Worm (Caenorhabditis elegans) whole organism, L4 larva: ENCODE measurements around the gene K10D2.8.

Experiments used
- F26F4.8 ChIP-seq: fragments of 200-800 bp; sonication (Bioruptor generic); conservative IDR thresholded peaks from 2 replicates; pipeline ENCODE4 v1.3.6; 2022; ENCODE audit warnings: missing genetic modification characterization, missing compliant biosample characterization
- F37D6.2 ChIP-seq: sonication (generic microtip); optimal IDR thresholded peaks from 2 replicates; lab custom pipeline; 2016; ENCODE audit warnings: mild to moderate bottlenecking, missing genetic modification characterization, missing compliant biosample characterization
- R02D3.7 ChIP-seq: fragments of 150-350 bp; sonication (generic microtip); optimal IDR thresholded peaks from 3 replicates; lab custom pipeline; 2014; ENCODE audit warnings: missing biosample characterization, missing genetic modification characterization
- T26A8.4 ChIP-seq: fragments of 200-800 bp; sonication (Bioruptor generic); IDR thresholded peaks from 2 replicates; pipeline ENCODE4 v1.3.6; 2022; ENCODE audit warnings: missing genetic modification characterization, missing compliant biosample characterization
- Y105C5A.15 ChIP-seq: fragments of 200-800 bp; sonication (Bioruptor generic); IDR thresholded peaks from 2 replicates; pipeline ENCODE4 v1.3.6; 2022; ENCODE audit warnings: missing genetic modification characterization, missing compliant biosample characterization
- Y5F2A.4 ChIP-seq: fragments of 200-800 bp; sonication (Bioruptor generic); optimal IDR thresholded peaks from 2 replicates; lab custom pipeline; 2018; ENCODE audit warnings: mild to moderate bottlenecking, missing genetic modification characterization, missing compliant biosample characterization
- Y75B8A.6 ChIP-seq: fragments of 200-800 bp; sonication (Bioruptor generic); IDR thresholded peaks from 2 replicates; pipeline ENCODE4 v1.3.6; 2022; ENCODE audit warnings: missing genetic modification reagents, missing genetic modification characterization, missing compliant biosample characterization
- aha-1 ChIP-seq: fragments of 150-350 bp; peaks from one replicate; lab custom pipeline; 2014; ENCODE audit warnings: missing biosample characterization, missing genetic modification characterization
- ama-1 ChIP-seq: fragments of 150-350 bp; optimal IDR thresholded peaks from 2 replicates; lab custom pipeline; 2014; ENCODE audit warnings: inconsistent platforms, mixed read lengths
- attf-4 ChIP-seq: sonication (generic microtip); optimal IDR thresholded peaks from 3 replicates; lab custom pipeline; 2017; ENCODE audit warnings: missing biosample characterization, missing genetic modification characterization
- ceh-20 ChIP-seq: fragments of 200-800 bp; sonication (Bioruptor generic); IDR thresholded peaks from 2 replicates; pipeline ENCODE4 v1.3.6; 2022; ENCODE audit warnings: missing genetic modification reagents, missing genetic modification characterization, missing compliant biosample characterization
- ceh-32 ChIP-seq: sonication (generic microtip); optimal IDR thresholded peaks from 2 replicates; lab custom pipeline; 2016; ENCODE audit warnings: mild to moderate bottlenecking, missing genetic modification characterization, missing compliant biosample characterization; ENCODE audit not compliant: poor library complexity
- ceh-44 ChIP-seq: fragments of 200-800 bp; sonication (Bioruptor generic); IDR thresholded peaks from 2 replicates; pipeline ENCODE4 v1.3.6; 2022; ENCODE audit warnings: missing genetic modification reagents, missing genetic modification characterization, missing compliant biosample characterization
- ceh-62 ChIP-seq: sonication (generic microtip); optimal IDR thresholded peaks from 2 replicates; lab custom pipeline; 2017; ENCODE audit warnings: missing biosample characterization, missing genetic modification characterization
- daf-12 ChIP-seq: fragments of 150-350 bp; optimal IDR thresholded peaks from 2 replicates; lab custom pipeline; 2014; ENCODE audit warnings: missing biosample characterization, missing genetic modification reagents, missing genetic modification characterization
- daf-16 ChIP-seq, 3 experiments: sonication (generic microtip); optimal IDR thresholded peaks; 2 replicates each; lab custom pipeline; 2016 to 2017; ENCODE audit warnings: missing genetic modification characterization in 3 of 3, missing genetic modification reagents in 3 of 3, mild to moderate bottlenecking in 2 of 3, missing compliant biosample characterization in 2 of 3, missing biosample characterization in 1 of 3, moderate library complexity in 1 of 3
- daf-19 ChIP-seq: fragments of 200-800 bp; sonication (Bioruptor generic); conservative IDR thresholded peaks from 2 replicates; pipeline ENCODE4 v1.3.6; 2022; ENCODE audit warnings: missing genetic modification characterization, missing compliant biosample characterization
- dmd-8 ChIP-seq: fragments of 200-800 bp; sonication (Bioruptor generic); IDR thresholded peaks from 2 replicates; pipeline ENCODE4 v1.3.6; 2022; ENCODE audit warnings: missing genetic modification characterization, missing compliant biosample characterization
- dpl-1 ChIP-seq: fragments of 150-350 bp; optimal IDR thresholded peaks from 2 replicates; lab custom pipeline; 2014; ENCODE audit warnings: missing biosample characterization, missing genetic modification reagents, missing genetic modification characterization
- egl-27 ChIP-seq: sonication (generic microtip); optimal IDR thresholded peaks from 3 replicates; lab custom pipeline; 2017; ENCODE audit warnings: missing biosample characterization, missing genetic modification reagents, missing genetic modification characterization
- egl-43 ChIP-seq: fragments of 200-800 bp; sonication (Bioruptor generic); IDR thresholded peaks from 2 replicates; pipeline ENCODE4 v1.3.6; 2022; ENCODE audit warnings: missing genetic modification reagents, missing genetic modification characterization, missing compliant biosample characterization
- hif-1 ChIP-seq, 2 experiments: sonication (generic microtip); optimal IDR thresholded peaks; 2 replicates each; lab custom pipeline; 2016 to 2017; ENCODE audit warnings: missing compliant biosample characterization in 2 of 2, missing genetic modification characterization in 2 of 2, missing genetic modification reagents in 2 of 2, missing genotype in 2 of 2, mild to moderate bottlenecking in 1 of 2
- lim-7 ChIP-seq: fragments of 200-800 bp; sonication (Bioruptor generic); IDR thresholded peaks from 2 replicates; pipeline ENCODE4 v1.3.6; 2022; ENCODE audit warnings: missing genetic modification characterization, missing compliant biosample characterization
- lin-38 ChIP-seq: fragments of 200-800 bp; sonication (Bioruptor generic); IDR thresholded peaks from 2 replicates; pipeline ENCODE4 v1.3.6; 2022; ENCODE audit warnings: missing genetic modification reagents, missing genetic modification characterization, missing compliant biosample characterization
- madf-5 ChIP-seq, 2 experiments: fragments of 200-800 bp; sonication (Bioruptor generic); IDR thresholded peaks; 2 replicates each; pipeline ENCODE4 v1.3.6; 2022; ENCODE audit warnings: missing compliant biosample characterization in 2 of 2, missing genetic modification characterization in 2 of 2
- mdl-1 ChIP-seq, 2 experiments: fragments of 150-350 bp in 1 of 2; sonication (generic microtip) in 1 of 2; optimal IDR thresholded peaks; 2 replicates each; lab custom pipeline; 2014 to 2017; ENCODE audit warnings: missing biosample characterization in 2 of 2, missing genetic modification characterization in 2 of 2
- mdt-29 ChIP-seq: fragments of 200-800 bp; sonication (Bioruptor generic); IDR thresholded peaks from 2 replicates; pipeline ENCODE4 v1.3.6; 2022; ENCODE audit warnings: missing genetic modification reagents, missing genetic modification characterization, missing compliant biosample characterization
- mxl-3 ChIP-seq: fragments of 200-800 bp; sonication (Bioruptor generic); optimal IDR thresholded peaks from 2 replicates; lab custom pipeline; 2018; ENCODE audit warnings: mild to moderate bottlenecking, missing genetic modification characterization, missing compliant biosample characterization
- nhr-102 ChIP-seq: sonication (generic microtip); optimal IDR thresholded peaks from 2 replicates; lab custom pipeline; 2016; ENCODE audit warnings: mild to moderate bottlenecking, missing genetic modification characterization, moderate library complexity, missing compliant biosample characterization
- nhr-48 ChIP-seq: sonication (generic microtip); optimal IDR thresholded peaks from 2 replicates; lab custom pipeline; 2016; ENCODE audit warnings: mild to moderate bottlenecking, missing genetic modification characterization, missing compliant biosample characterization
- nhr-6 ChIP-seq: fragments of 150-350 bp; optimal IDR thresholded peaks from 2 replicates; lab custom pipeline; 2014; ENCODE audit warnings: missing biosample characterization, missing genetic modification characterization
- pha-4 ChIP-seq, 2 experiments: fragments of 150-350 bp in 1 of 2; fragments of 200-800 bp in 1 of 2; sonication (Bioruptor generic) in 1 of 2; IDR thresholded peaks in 1 of 2; optimal IDR thresholded peaks in 1 of 2; 2 replicates each; pipeline versions ENCODE4 v1.3.6 to Lab custom; 2014 to 2022; ENCODE audit warnings: missing genetic modification characterization in 2 of 2, missing genetic modification reagents in 2 of 2, missing biosample characterization in 1 of 2, missing compliant biosample characterization in 1 of 2
- pqm-1 ChIP-seq: sonication (generic microtip); optimal IDR thresholded peaks from 2 replicates; lab custom pipeline; 2017; ENCODE audit warnings: missing biosample characterization, missing genetic modification characterization
- rbr-2 ChIP-seq: sonication (generic microtip); optimal IDR thresholded peaks from 2 replicates; lab custom pipeline; 2016; ENCODE audit warnings: missing genotype, missing genetic modification characterization, missing compliant biosample characterization
- sdz-12 ChIP-seq: fragments of 200-800 bp; sonication (Bioruptor generic); optimal IDR thresholded peaks from 2 replicates; lab custom pipeline; 2018; ENCODE audit warnings: mild to moderate bottlenecking, missing genetic modification characterization, missing compliant biosample characterization
- set-16 ChIP-seq: fragments of 200-800 bp; sonication (Bioruptor generic); IDR thresholded peaks from 2 replicates; pipeline ENCODE4 v1.3.6; 2022; ENCODE audit warnings: missing genetic modification reagents, missing genetic modification characterization, missing compliant biosample characterization
- skn-1 ChIP-seq: fragments of 150-350 bp; optimal IDR thresholded peaks from 2 replicates; lab custom pipeline; 2014; ENCODE audit warnings: missing biosample characterization, missing genetic modification characterization
- snpc-1.2 ChIP-seq: fragments of 200-800 bp; sonication (Bioruptor generic); IDR thresholded peaks from 2 replicates; pipeline ENCODE4 v1.3.6; 2022; ENCODE audit warnings: missing genetic modification reagents, missing genetic modification characterization, missing compliant biosample characterization
- spr-1 ChIP-seq: sonication (generic microtip); optimal IDR thresholded peaks from 2 replicates; lab custom pipeline; 2016; ENCODE audit warnings: mild to moderate bottlenecking, missing genetic modification characterization, missing compliant biosample characterization
- tag-97 ChIP-seq: fragments of 200-800 bp; sonication (Bioruptor generic); IDR thresholded peaks from 2 replicates; pipeline ENCODE4 v1.3.6; 2022; ENCODE audit warnings: missing genetic modification characterization, missing compliant biosample characterization
- unc-130 ChIP-seq: sonication (generic microtip); optimal IDR thresholded peaks from 2 replicates; lab custom pipeline; 2016; ENCODE audit warnings: missing genetic modification reagents, missing genetic modification characterization, missing compliant biosample characterization
- unc-62 ChIP-seq, 3 experiments: fragments of 150-350 bp in 1 of 3; sonication (generic microtip); optimal IDR thresholded peaks in 2 of 3; peaks in 1 of 3; 1 replicate in 1 of 3; 2 replicates in 2 of 3; lab custom pipeline; 2014 to 2017; ENCODE audit warnings: missing biosample characterization in 3 of 3, missing genetic modification characterization in 3 of 3, missing genetic modification reagents in 3 of 3, missing genotype in 1 of 3
- zfp-3 ChIP-seq: fragments of 200-800 bp; sonication (Bioruptor generic); conservative IDR thresholded peaks from 2 replicates; pipeline ENCODE4 v1.3.6; 2022; ENCODE audit warnings: missing genetic modification reagents, missing genetic modification characterization, missing compliant biosample characterization

K10D2.8 gene

DNA sequence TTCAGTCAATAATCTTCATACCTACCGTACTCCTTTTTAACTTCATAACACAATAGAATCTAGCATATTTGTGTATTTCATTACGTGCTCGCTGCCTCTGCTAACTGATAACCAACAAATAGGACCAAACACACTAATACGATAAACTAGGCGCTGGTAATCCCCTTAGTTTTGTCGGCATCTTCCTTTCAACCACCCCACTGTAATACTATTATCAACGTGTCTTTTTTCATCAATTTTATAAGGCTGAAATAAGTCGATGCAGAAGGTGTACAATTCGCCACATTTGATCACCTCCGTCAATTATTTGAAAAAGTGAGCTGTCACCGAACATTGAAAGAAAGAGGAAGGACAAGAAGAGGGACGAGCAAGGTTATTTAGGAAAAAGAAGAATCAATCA, 41.1 kb upstream of the K10D2.8 start:
- TF ChIP-seq ceh-20 (no peak), daf-16 (GFP tag; optimal IDR thresholded peaks at IDR 0.05; lab: Kevin White, UChicago) (no peak), daf-16 (tag; optimal IDR thresholded peaks at IDR 0.05; lab: Kevin White, UChicago) (peak; percentile 43), lin-38 (no peak), ceh-44 (GFP tag; lab: Robert Waterston, UW) (no peak), unc-62 (GFP tag; optimal IDR thresholded peaks at IDR 0.05 in 1 of 2; lab: Kevin White, UChicago) (peak in 1 of 2 experiments; percentile 83), unc-62 (tag; optimal IDR thresholded peaks at IDR 0.05; lab: Kevin White, UChicago) (no peak), Y5F2A.4 (GFP tag; lab: Kevin White, UChicago) (no peak), nhr-6 (tag; lab: Kevin White, UChicago) (no peak), pqm-1 (tag; lab: Kevin White, UChicago) (peak; percentile 35)

DNA sequence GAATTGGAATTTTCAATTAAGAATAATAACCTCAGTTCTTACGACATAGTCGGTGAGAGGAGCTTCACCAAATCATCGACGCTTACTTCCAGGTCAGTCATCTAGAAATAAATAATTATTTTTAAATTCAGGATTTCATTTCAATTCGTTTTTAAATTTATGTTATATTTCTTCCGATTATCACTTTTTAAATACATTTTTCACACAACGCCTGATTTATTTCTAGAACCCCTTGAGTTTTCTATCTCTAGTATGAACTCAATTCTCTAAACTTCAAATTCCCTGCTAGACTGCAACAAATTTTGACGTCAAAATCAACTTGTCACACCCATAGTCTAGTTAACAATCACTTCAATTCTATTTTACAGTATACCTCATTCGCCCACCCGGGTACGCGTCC, 39.0 kb upstream of the K10D2.8 start, which contains the start of gene Y54H5A.2:
Y54H5A.2 (minus strand) TSS at position 101 of the 400 bp plus-strand sequence.
- TF ChIP-seq lim-7 (GFP tag; lab: Robert Waterston, UW) (no peak), unc-62 (GFP tag; optimal IDR thresholded peaks at IDR 0.05 in 1 of 2; lab: Kevin White, UChicago) (peak in 1 of 2 experiments; percentile 9), unc-62 (tag; optimal IDR thresholded peaks at IDR 0.05; lab: Kevin White, UChicago) (no peak), T26A8.4 (GFP tag; lab: Robert Waterston, UW) (no peak), ceh-32 (tag; lab: Kevin White, UChicago) (no peak)

ce11 chrIII:5150012-5150411, 38.5 kb upstream of the K10D2.8 start:
- no peak for TF ChIP-seq dpl-1
- TF ChIP-seq ceh-62 (tag; lab: Kevin White, UChicago): no peak
- TF ChIP-seq Y75B8A.6: no peak
- TF ChIP-seq set-16 (GFP tag; lab: Robert Waterston, UW): no peak
- no peak for TF ChIP-seq dmd-8 (GFP tag; lab: Robert Waterston, UW)
- TF ChIP-seq attf-4: no peak
- no peak for TF ChIP-seq snpc-1.2
- TF ChIP-seq aha-1 (tag; lab: Kevin White, UChicago): no peak
- no peak for TF ChIP-seq rbr-2 (tag; lab: Kevin White, UChicago)
- TF ChIP-seq F26F4.8: no peak
- TF ChIP-seq daf-12 (tag; lab: Kevin White, UChicago): no peak
- TF ChIP-seq Y105C5A.15 (GFP tag; lab: Robert Waterston, UW): no peak
- no peak for TF ChIP-seq unc-130
- no peak for TF ChIP-seq egl-27 (tag; lab: Kevin White, UChicago)
- TF ChIP-seq hif-1 (tag; optimal IDR thresholded peaks at IDR 0.05; lab: Kevin White, UChicago): no peak
- no peak for TF ChIP-seq F37D6.2
- TF ChIP-seq spr-1: no peak
- no peak for TF ChIP-seq mxl-3
- TF ChIP-seq R02D3.7 (tag; lab: Kevin White, UChicago): no peak
- no peak for TF ChIP-seq egl-43 (GFP tag; lab: Robert Waterston, UW)

ce11 chrIII:5150980-5151379, 37.5 kb upstream of the K10D2.8 start:
- no peak for TF ChIP-seq ama-1
- TF ChIP-seq mdt-29 (GFP tag; lab: Robert Waterston, UW): no peak
- no peak for TF ChIP-seq dmd-8 (GFP tag; lab: Robert Waterston, UW)
- no peak for TF ChIP-seq pha-4 (GFP tag; IDR thresholded peaks at IDR 0.05; lab: Robert Waterston, UW)
- no peak for TF ChIP-seq pha-4 (tag; optimal IDR thresholded peaks at IDR 0.05; lab: Kevin White, UChicago)
- no peak for TF ChIP-seq madf-5 (GFP tag; IDR thresholded peaks at IDR 0.05; lab: Robert Waterston, UW)
- TF ChIP-seq nhr-48: no peak
- TF ChIP-seq mdl-1 (tag; optimal IDR thresholded peaks at IDR 0.05; lab: Kevin White, UChicago): no peak
- no peak for TF ChIP-seq sdz-12 (GFP tag; lab: Kevin White, UChicago)
- TF ChIP-seq daf-19 (GFP tag; lab: Robert Waterston, UW): no peak
- no peak for TF ChIP-seq nhr-102 (tag; lab: Kevin White, UChicago)
- TF ChIP-seq tag-97 (GFP tag; lab: Robert Waterston, UW): no peak
- TF ChIP-seq dpl-1: no peak
- TF ChIP-seq zfp-3 (GFP tag; lab: Robert Waterston, UW): no peak
- TF ChIP-seq skn-1: no peak
